Worm (Caenorhabditis elegans) whole organism, L4 larva: Measurements from ENCODE around the gene cat-1.

Source experiments
- ctbp-1 ChIP-seq: fragments of 200-800 bp; sonication (Bioruptor generic); IDR thresholded peaks from 2 replicates; pipeline ENCODE4 v1.3.6; 2022; ENCODE audit warnings: missing genetic modification reagents, missing genetic modification characterization, missing compliant biosample characterization
- daf-19 ChIP-seq: fragments of 200-800 bp; sonication (Bioruptor generic); conservative IDR thresholded peaks from 2 replicates; pipeline ENCODE4 v1.3.6; 2022; ENCODE audit warnings: missing genetic modification characterization, missing compliant biosample characterization
- duxl-1 ChIP-seq: sonication (generic microtip); optimal IDR thresholded peaks from 2 replicates; lab custom pipeline; 2016; ENCODE audit warnings: mild to moderate bottlenecking, missing genetic modification characterization, moderate library complexity, missing compliant biosample characterization; ENCODE audit not compliant: poor library complexity
- gei-8 ChIP-seq: fragments of 200-800 bp; sonication (Bioruptor generic); optimal IDR thresholded peaks from 2 replicates; lab custom pipeline; 2018; ENCODE audit warnings: mild to moderate bottlenecking, missing genetic modification characterization, missing compliant biosample characterization
- mdl-1 ChIP-seq, 2 experiments: fragments of 150-350 bp in 1 of 2; sonication (generic microtip) in 1 of 2; optimal IDR thresholded peaks; 2 replicates each; lab custom pipeline; 2014 to 2017; ENCODE audit warnings: missing biosample characterization in 2 of 2, missing genetic modification characterization in 2 of 2
- mep-1 ChIP-seq: fragments of 150-350 bp; sonication (generic microtip); optimal IDR thresholded peaks from 3 replicates; lab custom pipeline; 2014; ENCODE audit warnings: missing biosample characterization, missing genetic modification characterization
- nhr-28 ChIP-seq: fragments of 150-350 bp; optimal IDR thresholded peaks from 2 replicates; lab custom pipeline; 2014; ENCODE audit warnings: missing biosample characterization, missing genetic modification characterization
- unc-130 ChIP-seq: sonication (generic microtip); optimal IDR thresholded peaks from 2 replicates; lab custom pipeline; 2016; ENCODE audit warnings: missing genetic modification reagents, missing genetic modification characterization, missing compliant biosample characterization
- ztf-11 ChIP-seq: fragments of 150-350 bp; optimal IDR thresholded peaks from 2 replicates; lab custom pipeline; 2014; ENCODE audit warnings: missing biosample characterization, missing genetic modification characterization

DNA sequence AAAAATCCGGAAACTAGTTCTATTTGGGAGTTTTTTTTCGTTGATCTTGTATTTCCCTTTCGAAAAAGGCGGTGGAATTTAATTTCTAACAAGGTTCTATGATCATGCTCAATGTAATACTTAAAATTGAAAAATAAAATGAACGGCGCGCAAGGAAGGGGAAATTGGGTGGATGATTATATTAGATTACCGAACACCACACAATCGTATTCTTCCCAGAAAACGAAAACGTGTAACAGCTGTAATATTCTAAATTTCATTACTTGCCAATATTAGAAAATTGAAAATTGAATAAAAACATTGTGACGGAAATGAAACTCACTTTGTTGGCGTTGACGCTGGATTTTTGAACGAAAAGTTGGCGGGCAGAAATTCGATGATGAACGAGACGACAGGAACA is 13.2 kb upstream of the cat-1 start:
- TF ChIP-seq nhr-28 (no peak), mdl-1 (tag; optimal IDR thresholded peaks at IDR 0.05; lab: Kevin White, UChicago) (no peak), duxl-1 (no peak), daf-19 (no peak), ztf-11 (tag; lab: Kevin White, UChicago) (no peak), ctbp-1 (GFP tag; lab: Robert Waterston, UW) (no peak), unc-130 (no peak), gei-8 (GFP tag; lab: Kevin White, UChicago) (no peak), mep-1 (no peak)
